Worm (Caenorhabditis elegans) whole organism, L2 larva: ENCODE data around the gene C12D8.9.
A peak's percentile ranks its signal among the peaks of the same experiment; 100 is the strongest.

Experiments
- C34F6.9 ChIP-seq: fragments of 150-350 bp; optimal IDR thresholded peaks from 2 replicates; lab custom pipeline; 2014; ENCODE audit warnings: missing biosample characterization, missing genetic modification characterization
- F13H6.1 ChIP-seq: sonication (generic microtip); optimal IDR thresholded peaks from 2 replicates; lab custom pipeline; 2016; ENCODE audit warnings: missing genetic modification characterization, missing compliant biosample characterization
- R02D3.7 ChIP-seq: fragments of 150-350 bp; optimal IDR thresholded peaks from 2 replicates; lab custom pipeline; 2014; ENCODE audit warnings: missing biosample characterization, missing genetic modification characterization
- Y55F3AM.14 ChIP-seq: fragments of 200-800 bp; sonication (Bioruptor generic); optimal IDR thresholded peaks from 2 replicates; lab custom pipeline; 2018; ENCODE audit warnings: mild to moderate bottlenecking, missing genetic modification characterization, missing compliant biosample characterization
- ZK546.5 ChIP-seq: sonication (generic microtip); optimal IDR thresholded peaks from 2 replicates; lab custom pipeline; 2017; ENCODE audit warnings: missing biosample characterization, missing genetic modification characterization
- ama-1 ChIP-seq: fragments of 150-350 bp; optimal IDR thresholded peaks from 2 replicates; lab custom pipeline; 2018; ENCODE audit warnings: inconsistent platforms
- blmp-1 ChIP-seq: sonication (generic microtip); optimal IDR thresholded peaks from 2 replicates; lab custom pipeline; 2017; ENCODE audit warnings: missing genetic modification characterization, mild to moderate bottlenecking, missing compliant biosample characterization, antibody characterized with exemption, moderate library complexity; ENCODE audit not compliant: insufficient read depth
- ceh-82 ChIP-seq: fragments of 150-350 bp; optimal IDR thresholded peaks from 2 replicates; lab custom pipeline; 2014; ENCODE audit warnings: missing biosample characterization, missing genetic modification characterization
- crh-2 ChIP-seq: sonication (generic microtip); optimal IDR thresholded peaks from 2 replicates; lab custom pipeline; 2017; ENCODE audit warnings: missing biosample characterization, missing genetic modification characterization
- dmd-4 ChIP-seq: sonication (generic microtip); optimal IDR thresholded peaks from 2 replicates; lab custom pipeline; 2017; ENCODE audit warnings: missing biosample characterization, missing genetic modification characterization
- egl-27 ChIP-seq: sonication (generic microtip); optimal IDR thresholded peaks from 3 replicates; lab custom pipeline; 2017; ENCODE audit warnings: missing biosample characterization, missing genetic modification reagents, missing genetic modification characterization
- elt-1 ChIP-seq: fragments of 150-350 bp; optimal IDR thresholded peaks from 2 replicates; lab custom pipeline; 2014; ENCODE audit warnings: missing biosample characterization, missing genetic modification characterization
- fos-1 ChIP-seq: fragments of 150-350 bp; optimal IDR thresholded peaks from 2 replicates; lab custom pipeline; 2014; ENCODE audit warnings: missing biosample characterization, missing genetic modification characterization
- gmeb-1 ChIP-seq: fragments of 150-350 bp; optimal IDR thresholded peaks from 2 replicates; lab custom pipeline; 2014; ENCODE audit warnings: missing biosample characterization, missing genetic modification characterization
- lin-11 ChIP-seq: fragments of 150-350 bp; sonication (generic microtip); optimal IDR thresholded peaks from 2 replicates; lab custom pipeline; 2014; ENCODE audit warnings: missing biosample characterization, missing genetic modification characterization, inconsistent platforms, mixed read lengths
- lin-13 ChIP-seq: fragments of 150-350 bp; optimal IDR thresholded peaks from 2 replicates; lab custom pipeline; 2014; ENCODE audit warnings: missing biosample characterization, missing genetic modification reagents, missing genetic modification characterization
- lin-39 ChIP-seq: fragments of 150-350 bp; optimal IDR thresholded peaks from 2 replicates; lab custom pipeline; 2014; ENCODE audit warnings: missing biosample characterization, missing genetic modification reagents, missing genetic modification characterization
- lsy-2 ChIP-seq, 2 experiments: fragments of 150-350 bp in 1 of 2; sonication (generic microtip) in 1 of 2; optimal IDR thresholded peaks; 2 replicates each; lab custom pipeline; 2014 to 2017; ENCODE audit warnings: missing biosample characterization in 2 of 2, missing genetic modification characterization in 2 of 2
- mbf-1 ChIP-seq: sonication (generic microtip); optimal IDR thresholded peaks from 2 replicates; lab custom pipeline; 2017; ENCODE audit warnings: missing biosample characterization, missing genetic modification characterization
- mdl-1 ChIP-seq, 2 experiments: fragments of 150-350 bp in 1 of 2; sonication (generic microtip) in 1 of 2; optimal IDR thresholded peaks; 2 replicates each; lab custom pipeline; 2017; ENCODE audit warnings: missing biosample characterization in 2 of 2, missing genetic modification characterization in 2 of 2
- nhr-129 ChIP-seq: fragments of 150-350 bp; optimal IDR thresholded peaks from 2 replicates; lab custom pipeline; 2014; ENCODE audit warnings: missing biosample characterization, missing genetic modification characterization
- nhr-21 ChIP-seq: fragments of 150-350 bp; optimal IDR thresholded peaks from 2 replicates; lab custom pipeline; 2014; ENCODE audit warnings: missing biosample characterization, missing genetic modification characterization
- nhr-25 ChIP-seq: fragments of 150-350 bp; sonication (generic microtip); optimal IDR thresholded peaks from 3 replicates; lab custom pipeline; 2014; ENCODE audit warnings: missing biosample characterization, missing genetic modification characterization
- nhr-6 ChIP-seq: fragments of 150-350 bp; optimal IDR thresholded peaks from 2 replicates; lab custom pipeline; 2014; ENCODE audit warnings: missing biosample characterization, missing genetic modification characterization
- nhr-77 ChIP-seq: fragments of 150-350 bp; optimal IDR thresholded peaks from 2 replicates; lab custom pipeline; 2014; ENCODE audit warnings: missing biosample characterization, missing genetic modification characterization
- skn-1 ChIP-seq: sonication (generic microtip); optimal IDR thresholded peaks from 2 replicates; lab custom pipeline; 2017; ENCODE audit warnings: missing biosample characterization, missing genetic modification characterization
- sma-9 ChIP-seq, 2 experiments: fragments of 150-350 bp in 1 of 2; sonication (generic microtip) in 1 of 2; optimal IDR thresholded peaks; 2 replicates each; lab custom pipeline; 2014 to 2016; ENCODE audit warnings: missing genetic modification characterization in 2 of 2, mild to moderate bottlenecking in 1 of 2, missing biosample characterization in 1 of 2, missing compliant biosample characterization in 1 of 2, missing genetic modification reagents in 1 of 2, moderate library complexity in 1 of 2
- unc-55 ChIP-seq: fragments of 150-350 bp; sonication (generic microtip); optimal IDR thresholded peaks from 3 replicates; lab custom pipeline; 2014; ENCODE audit warnings: missing biosample characterization, missing genetic modification reagents, missing genetic modification characterization
- ztf-11 ChIP-seq: sonication (generic microtip); optimal IDR thresholded peaks from 2 replicates; lab custom pipeline; 2017; ENCODE audit warnings: missing biosample characterization, missing genetic modification characterization
- ztf-4 ChIP-seq: fragments of 150-350 bp; optimal IDR thresholded peaks from 2 replicates; lab custom pipeline; 2014; ENCODE audit warnings: missing biosample characterization, missing genetic modification characterization

C12D8.9 gene

ce11 chrV:10245615-10246014 is 2.6 kb upstream of the C12D8.9 start:
- TF ChIP-seq lin-13 (GFP tag; lab: Kevin White, UChicago), result no peak
- no peak for TF ChIP-seq gmeb-1 (tag; lab: Kevin White, UChicago)
- no peak for TF ChIP-seq elt-1 (tag; lab: Kevin White, UChicago)
- TF ChIP-seq dmd-4, result no peak
- TF ChIP-seq sma-9 (GFP tag; optimal IDR thresholded peaks at IDR 0.05; lab: Kevin White, UChicago), result no peak
- no peak for TF ChIP-seq sma-9 (tag; optimal IDR thresholded peaks at IDR 0.05; lab: Kevin White, UChicago)
- no peak for TF ChIP-seq crh-2 (tag; lab: Kevin White, UChicago)
- TF ChIP-seq F13H6.1 (tag; lab: Kevin White, UChicago), result no peak
- no peak for TF ChIP-seq ztf-4 (tag; lab: Kevin White, UChicago)
- no peak for TF ChIP-seq nhr-25
- TF ChIP-seq Y55F3AM.14 (GFP tag; lab: Kevin White, UChicago), result no peak
- no peak for TF ChIP-seq egl-27
- no peak for TF ChIP-seq ZK546.5 (tag; lab: Kevin White, UChicago)
- TF ChIP-seq ztf-11 (tag; lab: Kevin White, UChicago), result no peak
- TF ChIP-seq, all 48 proteins: peak for 0

- TF ChIP-seq fos-1 (tag; lab: Kevin White, UChicago), result peak; percentile 46
- TF ChIP-seq sma-9 (GFP tag; optimal IDR thresholded peaks at IDR 0.05; lab: Kevin White, UChicago), result peak; percentile 41
- TF ChIP-seq sma-9 (tag; optimal IDR thresholded peaks at IDR 0.05; lab: Kevin White, UChicago), result no peak
- TF ChIP-seq ZK546.5 (tag; lab: Kevin White, UChicago), result no peak
- TF ChIP-seq skn-1, result no peak
- no peak for TF ChIP-seq R02D3.7 (tag; lab: Kevin White, UChicago)
Measured at ce11 chrV:10244018-10244720, 1.2 kb upstream of the C12D8.9 start.

ce11 chrV:10241121-10241803 is 1.7 kb downstream of the C12D8.9 start, which contains the start of the genes C12D8.21 and col-148:
Gene C12D8.21, minus strand, starts transcription at chrV:10241188.
Gene col-148, plus strand, starts transcription at chrV:10241753.
- no peak for TF ChIP-seq mdl-1 (tag; optimal IDR thresholded peaks at IDR 0.05; lab: Kevin White, UChicago)
- TF ChIP-seq, all 48 proteins: peak for 0

DNA sequence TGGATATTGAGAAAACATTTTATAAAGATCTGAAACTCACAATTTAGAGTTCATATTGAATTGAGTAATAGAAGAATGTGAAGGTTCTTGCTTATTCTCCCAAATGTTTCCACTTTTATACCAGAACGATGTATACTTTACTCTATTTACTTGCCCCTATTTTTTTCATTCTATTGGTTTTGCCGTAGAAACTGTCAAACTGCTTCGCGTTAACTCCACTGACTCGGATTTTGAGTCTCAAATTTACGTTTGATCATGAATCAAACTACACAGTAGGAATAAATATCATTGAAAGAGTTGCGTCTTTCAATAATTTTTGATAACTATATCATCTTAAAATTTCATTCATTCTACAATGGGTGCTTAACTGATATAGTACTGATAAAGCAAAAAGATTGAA is 3.1 kb downstream of the C12D8.9 start, which contains the start of gene fipr-8:
TSS of gene fipr-8 (minus strand) at position 101 of the 400 bp plus-strand sequence.
- TF ChIP-seq nhr-6 (tag; lab: Kevin White, UChicago) (no peak), nhr-21 (tag; lab: Kevin White, UChicago) (no peak), ceh-82 (tag; lab: Kevin White, UChicago) (no peak), mbf-1 (no peak), unc-55 (no peak), nhr-129 (no peak), lin-13 (GFP tag; lab: Kevin White, UChicago) (no peak), blmp-1 (tag; lab: Kevin White, UChicago) (no peak), F13H6.1 (tag; lab: Kevin White, UChicago) (no peak), ZK546.5 (tag; lab: Kevin White, UChicago) (no peak), egl-27 (no peak), nhr-77 (tag; lab: Kevin White, UChicago) (no peak)

- TF ChIP-seq C34F6.9 (tag; lab: Kevin White, UChicago) (peak; percentile 50), lsy-2 (tag; optimal IDR thresholded peaks at IDR 0.05; lab: Kevin White, UChicago) (peak in 1 of 2 experiments; percentile 43), lin-11 (tag; lab: Kevin White, UChicago) (peak; percentile 64), fos-1 (tag; lab: Kevin White, UChicago) (no peak), lin-39 (tag; lab: Kevin White, UChicago) (no peak), unc-55 (peak; percentile 33), nhr-129 (peak; percentile 29), ama-1 (lab: Kevin White, UChicago) (peak; percentile 29)
Measured at ce11 chrV:10238665-10239064, 4.3 kb downstream of the C12D8.9 start, which contains the start of gene fubl-1. Gene fubl-1, minus strand, starts transcription at chrV:10238866.
